Fruit fly (Drosophila melanogaster) whole organism, wandering third instar larva: ENCODE results near the gene Snoo.

Source experiments
- CG32264 ChIP-seq: fragments of 200-800 bp; sonication (Bioruptor generic); optimal IDR thresholded peaks from 2 replicates; lab custom pipeline; 2016; ENCODE audit warnings: missing biosample characterization, missing genetic modification characterization
- CG9705 ChIP-seq: fragments of 200-800 bp; sonication (Bioruptor generic); optimal IDR thresholded peaks from 2 replicates; lab custom pipeline; 2018; ENCODE audit warnings: missing biosample characterization, mild to moderate bottlenecking, missing genetic modification characterization
- CrebA ChIP-seq: fragments of 200-800 bp; sonication (Bioruptor generic); optimal IDR thresholded peaks from 2 replicates; lab custom pipeline; 2016; ENCODE audit warnings: missing biosample characterization, mild to moderate bottlenecking, missing genetic modification characterization, borderline replicate concordance
- Dfd ChIP-seq: fragments of >200 bp; optimal IDR thresholded peaks from 2 replicates; lab custom pipeline; 2017; ENCODE audit warnings: missing biosample characterization, missing genetic modification characterization
- HLH106 ChIP-seq: fragments of 200-800 bp; optimal IDR thresholded peaks from 3 replicates; lab custom pipeline; 2019; ENCODE audit warnings: missing biosample characterization, mild to moderate bottlenecking, missing genetic modification characterization, moderate library complexity
- Hnf4 ChIP-seq: fragments of 200-800 bp; sonication (Bioruptor generic); optimal IDR thresholded peaks from 2 replicates; lab custom pipeline; 2016; ENCODE audit warnings: missing biosample characterization, mild to moderate bottlenecking, missing genetic modification characterization
- Hr78 ChIP-seq: fragments of >200 bp; optimal IDR thresholded peaks from 2 replicates; lab custom pipeline; 2017; ENCODE audit warnings: missing biosample characterization, missing genetic modification characterization
- Hr83 ChIP-seq: fragments of 200-300 bp; sonication (Bioruptor generic); optimal IDR thresholded peaks from 2 replicates; lab custom pipeline; 2016; ENCODE audit warnings: missing biosample characterization, mild to moderate bottlenecking, missing genetic modification characterization, moderate library complexity; ENCODE audit not compliant: poor library complexity, severe bottlenecking
- Jra ChIP-seq: sonication (Bioruptor generic); optimal IDR thresholded peaks from 2 replicates; lab custom pipeline; 2016; ENCODE audit warnings: missing biosample characterization, missing genetic modification characterization
- Mio ChIP-seq: sonication (Bioruptor generic); optimal IDR thresholded peaks from 2 replicates; lab custom pipeline; 2016; ENCODE audit warnings: missing biosample characterization, missing genetic modification characterization
- Myc ChIP-seq: fragments of >200 bp; optimal IDR thresholded peaks from 2 replicates; lab custom pipeline; 2017
- N ChIP-seq: fragments of >200 bp; optimal IDR thresholded peaks from 2 replicates; lab custom pipeline; 2018; ENCODE audit warnings: missing biosample characterization, missing external identifiers, missing genetic modification characterization
- OdsH ChIP-seq: fragments of 200-800 bp; sonication (Bioruptor generic); optimal IDR thresholded peaks from 2 replicates; lab custom pipeline; 2016; ENCODE audit warnings: missing biosample characterization, mild to moderate bottlenecking, missing genetic modification characterization
- Rel ChIP-seq, 2 experiments: fragments of 200-800 bp; sonication (Bioruptor generic) in 1 of 2; optimal IDR thresholded peaks; 2 replicates in 1 of 2; 3 replicates in 1 of 2; lab custom pipeline; 2016 to 2019; ENCODE audit warnings: mild to moderate bottlenecking in 2 of 2, missing biosample characterization in 2 of 2, missing genetic modification characterization in 2 of 2, moderate library complexity in 1 of 2
- Sp1 ChIP-seq: fragments of 200-800 bp; sonication (Bioruptor generic); optimal IDR thresholded peaks from 3 replicates; lab custom pipeline; 2019; ENCODE audit warnings: missing biosample characterization, mild to moderate bottlenecking, missing genetic modification characterization, moderate library complexity
- Vsx2 ChIP-seq: fragments of 200-300, 225-300 bp; sonication (Bioruptor generic); optimal IDR thresholded peaks from 2 replicates; lab custom pipeline; 2018; ENCODE audit warnings: missing biosample characterization, missing genetic modification characterization; ENCODE audit not compliant: partially characterized antibody
- br ChIP-seq: fragments of 200-800 bp; sonication (Bioruptor generic); optimal IDR thresholded peaks from 2 replicates; lab custom pipeline; 2016; ENCODE audit warnings: missing biosample characterization, missing genetic modification characterization
- brk ChIP-seq: fragments of 200-800 bp; sonication (Bioruptor generic); optimal IDR thresholded peaks from 2 replicates; lab custom pipeline; 2016; ENCODE audit warnings: missing biosample characterization, mild to moderate bottlenecking, missing genetic modification characterization
- dl ChIP-seq, 2 experiments: fragments of 175-275, 200-275 bp in 1 of 2; fragments of 200-275 bp in 1 of 2; sonication (Bioruptor generic); optimal IDR thresholded peaks; lab custom pipeline; 2018; ENCODE audit warnings: mild to moderate bottlenecking in 2 of 2, missing biosample characterization in 2 of 2, missing genetic modification characterization in 2 of 2, moderate library complexity in 2 of 2; ENCODE audit not compliant: partially characterized antibody in 2 of 2, insufficient read depth in 1 of 2
- dmrt93B ChIP-seq: fragments of 200-800 bp; sonication (Bioruptor generic); optimal IDR thresholded peaks from 2 replicates; lab custom pipeline; 2018; ENCODE audit warnings: missing biosample characterization, mild to moderate bottlenecking, missing genetic modification characterization
- ey ChIP-seq: fragments of 200-800 bp; sonication (Bioruptor generic); optimal IDR thresholded peaks from 2 replicates; lab custom pipeline; 2016; ENCODE audit warnings: missing biosample characterization, missing genetic modification characterization
- foxo ChIP-seq, 2 experiments: fragments of 200-800 bp; sonication (Bioruptor generic); optimal IDR thresholded peaks; 2 replicates in 1 of 2; 3 replicates in 1 of 2; lab custom pipeline; 2016 to 2017; ENCODE audit warnings: missing biosample characterization in 2 of 2, missing genetic modification characterization in 2 of 2
- h ChIP-seq: fragments of 200-800 bp; sonication (Bioruptor generic); optimal IDR thresholded peaks from 3 replicates; lab custom pipeline; 2016; ENCODE audit warnings: missing biosample characterization, mild to moderate bottlenecking, missing genetic modification characterization
- pan ChIP-seq: fragments of >200 bp; optimal IDR thresholded peaks from 2 replicates; lab custom pipeline; 2017
- psq ChIP-seq: fragments of 200-800 bp; sonication (Bioruptor generic); optimal IDR thresholded peaks from 3 replicates; lab custom pipeline; 2017; ENCODE audit warnings: missing biosample characterization, mild to moderate bottlenecking, missing genetic modification characterization, moderate library complexity
- rgr ChIP-seq: fragments of 200-800 bp; sonication (Bioruptor generic); optimal IDR thresholded peaks from 3 replicates; lab custom pipeline; 2016; ENCODE audit warnings: missing biosample characterization, mild to moderate bottlenecking, missing genetic modification characterization
- sage ChIP-seq: fragments of 200-800 bp; sonication (Bioruptor generic); optimal IDR thresholded peaks from 2 replicates; lab custom pipeline; 2016; ENCODE audit warnings: missing biosample characterization, mild to moderate bottlenecking, missing genetic modification characterization
- sv ChIP-seq: fragments of 200-800 bp; sonication (Bioruptor generic); optimal IDR thresholded peaks from 3 replicates; lab custom pipeline; 2016; ENCODE audit warnings: missing biosample characterization, missing genetic modification characterization
- tai ChIP-seq: sonication (Bioruptor generic); optimal IDR thresholded peaks from 2 replicates; lab custom pipeline; 2016; ENCODE audit warnings: missing biosample characterization, missing genetic modification characterization
- woc ChIP-seq: sonication (Bioruptor generic); optimal IDR thresholded peaks from 2 replicates; lab custom pipeline; 2016; ENCODE audit warnings: missing biosample characterization, mild to moderate bottlenecking, missing genetic modification characterization

The Snoo gene

DNA sequence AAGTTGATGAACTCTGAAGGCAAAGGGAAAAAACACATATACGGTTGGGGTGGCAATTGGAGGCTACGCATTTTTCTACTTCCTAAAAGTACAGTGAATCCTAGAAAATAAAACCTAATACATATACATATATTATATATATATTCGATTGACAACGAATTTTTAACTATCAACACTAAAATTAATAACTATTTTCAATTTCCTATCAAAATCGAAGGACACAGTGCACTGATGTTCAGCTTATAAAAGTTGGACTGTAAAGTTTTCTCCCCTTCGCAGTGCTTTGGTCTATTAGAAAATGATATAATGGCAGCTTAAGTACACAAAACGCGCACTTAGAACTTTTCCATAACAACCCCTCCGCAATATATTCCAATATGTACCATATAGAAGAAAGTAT is 21.1 kb downstream of the Snoo start:
- TF ChIP-seq N (GFP tag; lab: Kevin White, UChicago) (no peak), Mio (GFP tag; lab: Kevin White, UChicago) (no peak), ey (GFP tag; lab: Kevin White, UChicago) (no peak), Vsx2 (GFP tag; lab: Kevin White, UChicago) (no peak), Jra (GFP tag; lab: Kevin White, UChicago) (no peak), Rel (GFP tag; optimal IDR thresholded peaks at IDR 0.05; lab: Kevin White, UChicago) (no peak), Rel (tag; optimal IDR thresholded peaks at IDR 0.05; lab: Kevin White, UChicago) (no peak), br (GFP tag; lab: Kevin White, UChicago) (no peak), CrebA (no peak), HLH106 (tag; lab: Kevin White, UChicago) (no peak), Myc (lab: Kevin White, UChicago) (no peak), tai (GFP tag; lab: Kevin White, UChicago) (no peak), rgr (no peak), sage (no peak), CG9705 (no peak), Sp1 (no peak), Hr78 (GFP tag; lab: Kevin White, UChicago) (no peak), woc (no peak)

DNA sequence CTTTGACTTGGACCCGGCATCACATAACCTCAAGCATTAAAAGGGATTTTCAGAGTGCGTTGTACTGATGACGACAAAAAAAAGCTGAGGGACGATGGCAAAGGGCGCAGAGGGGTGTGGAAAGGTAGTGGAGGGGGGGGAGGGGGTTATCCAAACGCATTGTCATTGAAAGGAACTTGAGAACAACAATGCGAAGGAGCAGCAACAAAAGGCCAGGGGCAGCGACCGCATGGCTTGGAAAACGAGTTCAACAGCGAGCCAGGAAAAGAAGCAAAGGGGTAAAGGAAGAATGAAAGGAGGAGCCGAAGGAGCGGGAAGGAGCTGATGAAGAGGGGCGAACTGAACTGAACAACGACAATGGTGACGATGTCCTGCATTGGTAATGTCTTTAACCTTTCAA is 21.8 kb downstream of the Snoo start:
- TF ChIP-seq Vsx2 (GFP tag; lab: Kevin White, UChicago) (peak; percentile 44), Dfd (GFP tag; lab: Kevin White, UChicago) (no peak), psq (peak; percentile 35), dl (GFP tag; optimal IDR thresholded peaks at IDR 0.05; lab: Kevin White, UChicago; ENCODE audit: insufficient read depth in 1 of 2, partially characterized antibody in 2 of 2) (no peak), Sp1 (no peak), CG32264 (GFP tag; lab: Kevin White, UChicago) (no peak)

DNA sequence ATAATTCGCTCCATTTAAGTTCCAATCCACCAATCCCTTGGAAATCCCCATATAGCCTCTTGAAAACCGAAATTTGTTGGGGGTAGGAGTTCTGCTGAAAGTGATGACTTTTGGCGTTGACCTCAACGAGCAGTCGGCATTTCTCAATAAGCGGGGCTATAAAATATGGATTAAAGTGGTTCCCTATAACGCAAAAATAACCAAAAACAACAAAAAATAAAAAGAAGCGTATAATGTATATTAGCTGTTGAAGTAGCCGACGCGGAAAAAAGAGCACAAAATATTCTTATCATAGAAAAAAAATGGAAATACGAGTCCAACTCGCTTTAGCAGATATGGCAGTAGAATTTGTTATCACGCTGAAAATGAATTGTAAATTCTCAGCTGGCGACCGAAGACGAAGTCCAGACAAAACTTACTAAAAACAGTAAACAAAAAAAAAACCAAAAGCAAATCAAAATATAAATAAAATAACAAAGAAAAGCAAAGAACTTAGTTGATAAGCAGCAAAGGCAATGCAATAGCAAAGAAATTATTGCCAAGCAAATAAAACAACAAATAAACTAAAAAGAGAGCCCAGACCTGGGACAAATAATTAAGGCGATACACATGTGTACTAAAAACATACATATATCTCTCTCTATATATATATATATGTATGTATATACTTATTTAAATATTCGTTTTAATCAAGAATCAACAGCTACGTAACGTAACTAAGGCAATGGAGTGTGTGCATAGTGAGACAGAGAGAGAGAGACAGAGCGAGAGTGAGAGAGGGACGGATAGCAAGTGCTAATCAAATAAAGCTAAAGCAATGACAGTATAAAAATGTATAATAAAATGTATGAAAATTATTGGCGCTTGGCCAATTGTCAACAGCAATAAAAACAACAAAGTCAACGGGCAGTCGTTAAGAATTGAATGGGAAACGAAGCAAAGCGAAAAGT is 23.1 kb downstream of the Snoo start:
- peak; percentile 8 for TF ChIP-seq sage
- TF ChIP-seq Sp1, result peak; percentile 16
- peak; percentile 6 for TF ChIP-seq Vsx2 (GFP tag; lab: Kevin White, UChicago)
- no peak for TF ChIP-seq dmrt93B (GFP tag; lab: Kevin White, UChicago)
- peak; percentile 50 for TF ChIP-seq brk (GFP tag; lab: Kevin White, UChicago)
- TF ChIP-seq woc, result no peak
- peak; percentile 72 for TF ChIP-seq CrebA
- peak; percentile 13 for TF ChIP-seq HLH106 (tag; lab: Kevin White, UChicago)
- TF ChIP-seq OdsH (GFP tag; lab: Kevin White, UChicago), result peak; percentile 53
- TF ChIP-seq h (GFP tag; lab: Kevin White, UChicago), result peak; percentile 73
- TF ChIP-seq psq, result peak; percentile 58
- peak; percentile 21 for TF ChIP-seq Hnf4 (GFP tag; lab: Kevin White, UChicago)
- no peak for TF ChIP-seq tai (GFP tag; lab: Kevin White, UChicago)
- no peak for TF ChIP-seq Rel (GFP tag; optimal IDR thresholded peaks at IDR 0.05; lab: Kevin White, UChicago)
- peak; percentile 50 for TF ChIP-seq Rel (tag; optimal IDR thresholded peaks at IDR 0.05; lab: Kevin White, UChicago)
- TF ChIP-seq rgr, result peak; percentile 63
- TF ChIP-seq Hr83 (GFP tag; lab: Kevin White, UChicago), result peak; percentile 52
- peak in 1 of 2 experiments; percentile 25 for TF ChIP-seq foxo (GFP tag; optimal IDR thresholded peaks at IDR 0.05; lab: Kevin White, UChicago)
- no peak for TF ChIP-seq pan (lab: Kevin White, UChicago)

DNA sequence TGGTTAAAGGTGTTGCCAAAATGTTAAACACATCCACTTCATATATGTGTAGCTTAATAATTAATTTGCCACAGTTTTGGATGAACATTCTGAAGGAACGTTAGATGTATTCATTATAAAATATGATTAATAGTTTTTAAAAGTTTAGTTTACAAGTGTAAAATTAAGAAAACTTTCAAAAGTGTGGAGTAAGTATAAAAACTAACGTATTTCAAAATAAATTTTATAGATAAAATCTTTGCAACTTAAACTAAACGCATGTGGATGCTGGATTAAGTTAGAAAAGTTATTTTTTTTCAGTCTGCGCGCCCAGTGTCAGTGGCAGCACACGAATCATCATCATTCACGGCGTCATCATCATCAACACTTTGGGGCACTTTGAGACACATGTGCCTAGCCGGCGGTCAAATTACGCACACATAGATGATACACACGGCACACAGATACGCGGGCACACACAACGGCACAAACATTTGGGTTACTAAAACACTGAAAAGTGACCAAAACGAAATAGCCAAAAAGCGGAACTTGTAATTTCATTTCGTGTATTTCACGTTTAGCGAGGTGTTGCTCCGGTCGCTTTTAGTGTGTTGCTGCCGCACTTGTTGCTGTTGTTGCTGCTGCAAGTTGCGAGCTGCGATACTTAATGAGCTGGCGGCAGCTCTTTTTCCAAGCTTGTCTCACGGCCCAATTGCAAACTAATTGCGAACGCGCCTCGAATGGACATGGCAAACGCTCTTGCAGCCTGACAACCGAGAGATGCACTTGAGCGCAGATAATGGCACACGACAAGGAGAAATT is 26.7 kb downstream of the Snoo start:
- no peak for TF ChIP-seq woc
- TF ChIP-seq sv (GFP tag; lab: Kevin White, UChicago), result peak; percentile 28
